Worm (Caenorhabditis elegans): ENCODE measurements around the gene rpn-9.

Gene rpn-9

ce11 chrII:11238869-11239647, at the start of gene rpn-9, which contains the start of gene T06D8.9:
rpn-9 (minus strand) TSS chrII:11238919.
T06D8.9 (plus strand) TSS chrII:11239597.
- TF ChIP-seq hlh-15 (tag; optimal IDR thresholded peaks at IDR 0.05) = no peak
- TF ChIP-seq tbx-2 (tag; optimal IDR thresholded peaks at IDR 0.05) = peak; percentile 46
- peak; percentile 33 for TF ChIP-seq rnt-1 (tag; optimal IDR thresholded peaks at IDR 0.05)
- no peak for TF ChIP-seq zip-5 (tag; optimal IDR thresholded peaks at IDR 0.05)
- peak; percentile 23 for TF ChIP-seq hlh-8 (tag; optimal IDR thresholded peaks at IDR 0.05)
- peak; percentile 59 for TF ChIP-seq hlh-30 (tag; optimal IDR thresholded peaks at IDR 0.05; ENCODE audit: insufficient read depth)
- TF ChIP-seq fax-1 (tag; optimal IDR thresholded peaks at IDR 0.05) = no peak
- peak; percentile 73 for TF ChIP-seq nfya-1 (tag; optimal IDR thresholded peaks at IDR 0.05)
- no peak for TF ChIP-seq lin-11 (tag; optimal IDR thresholded peaks at IDR 0.05)
- TF ChIP-seq unc-42 (tag; optimal IDR thresholded peaks at IDR 0.05) = peak; percentile 88
- no peak for TF ChIP-seq K09A11.1 (tag; optimal IDR thresholded peaks at IDR 0.05; ENCODE audit: insufficient read depth)
- TF ChIP-seq ceh-18 (tag; optimal IDR thresholded peaks at IDR 0.05) = peak; percentile 58
- TF ChIP-seq nhr-232 (tag; optimal IDR thresholded peaks at IDR 0.05) = no peak
- TF ChIP-seq unc-55 (GFP tag; optimal IDR thresholded peaks at IDR 0.05) = peak; percentile 56
- TF ChIP-seq sox-4 (tag; optimal IDR thresholded peaks at IDR 0.05) = no peak
- no peak for TF ChIP-seq gmeb-2 (tag; optimal IDR thresholded peaks at IDR 0.05)
- no peak for TF ChIP-seq eyg-1 (tag; optimal IDR thresholded peaks at IDR 0.05)
- TF ChIP-seq ttx-3 (tag; optimal IDR thresholded peaks at IDR 0.05) = no peak
- no peak for TF ChIP-seq C38D4.7 (GFP tag; optimal IDR thresholded peaks at IDR 0.05)
- TF ChIP-seq pha-4 (tag; optimal IDR thresholded peaks at IDR 0.05) = no peak
- TF ChIP-seq ceh-31 (tag; optimal IDR thresholded peaks at IDR 0.05) = peak; percentile 65
- TF ChIP-seq ceh-19 (GFP tag; optimal IDR thresholded peaks at IDR 0.05) = peak; percentile 26
- TF ChIP-seq ceh-48 (tag; optimal IDR thresholded peaks at IDR 0.05) = no peak
- peak; percentile 26 for TF ChIP-seq ceh-34 (tag; optimal IDR thresholded peaks at IDR 0.05)
- TF ChIP-seq ceh-14 (tag; optimal IDR thresholded peaks at IDR 0.05) = peak; percentile 29
- TF ChIP-seq npax-4 (tag; optimal IDR thresholded peaks at IDR 0.05) = no peak
- no peak for TF ChIP-seq C08G9.2 (tag; optimal IDR thresholded peaks at IDR 0.05)
- TF ChIP-seq ceh-2 (tag; optimal IDR thresholded peaks at IDR 0.05) = peak; percentile 43
- no peak for TF ChIP-seq hlh-13 (GFP tag; optimal IDR thresholded peaks at IDR 0.05)

ce11 chrII:11288148-11288547, 49.4 kb upstream of the rpn-9 start:
- TF ChIP-seq tbx-2 (tag; optimal IDR thresholded peaks at IDR 0.05) = peak; percentile 59
- TF ChIP-seq hlh-6 (tag; optimal IDR thresholded peaks at IDR 0.05) = no peak
- TF ChIP-seq unc-55 (GFP tag; optimal IDR thresholded peaks at IDR 0.05) = peak; percentile 75
- TF ChIP-seq elt-2 (tag; optimal IDR thresholded peaks at IDR 0.05) = peak; percentile 20

ce11 chrII:11286445-11286844, 47.7 kb upstream of the rpn-9 start:
- no peak for TF ChIP-seq gmeb-2 (tag; optimal IDR thresholded peaks at IDR 0.05)
- no peak for TF ChIP-seq K09A11.1 (tag; optimal IDR thresholded peaks at IDR 0.05; ENCODE audit: insufficient read depth)
- no peak for TF ChIP-seq tbx-7 (tag; optimal IDR thresholded peaks at IDR 0.05)
- no peak for TF ChIP-seq zip-5 (tag; optimal IDR thresholded peaks at IDR 0.05)
- no peak for TF ChIP-seq fax-1 (tag; optimal IDR thresholded peaks at IDR 0.05)
- TF ChIP-seq odd-2 (tag; optimal IDR thresholded peaks at IDR 0.05) = no peak
- no peak for TF ChIP-seq hlh-30 (tag; optimal IDR thresholded peaks at IDR 0.05; ENCODE audit: insufficient read depth)
- no peak for TF ChIP-seq C08G9.2 (tag; optimal IDR thresholded peaks at IDR 0.05)
- TF ChIP-seq eyg-1 (tag; optimal IDR thresholded peaks at IDR 0.05) = no peak
- no peak for TF ChIP-seq pros-1 (tag; optimal IDR thresholded peaks at IDR 0.05)
- TF ChIP-seq F13H6.1 (tag; optimal IDR thresholded peaks at IDR 0.05) = no peak
- no peak for TF ChIP-seq dve-1 (tag; optimal IDR thresholded peaks at IDR 0.05)
- TF ChIP-seq hlh-13 (GFP tag; optimal IDR thresholded peaks at IDR 0.05) = no peak
